Fruit fly (Drosophila melanogaster) whole organism, embryonic: ENCODE data around the gene CG44088.
A peak's percentile ranks its signal among the peaks of the same experiment; 100 is the strongest.

ENCODE experiments used
- ATbp ChIP-seq: fragments of 200-800 bp; sonication (Bioruptor generic); optimal IDR thresholded peaks from 2 replicates; lab custom pipeline; 2017; ENCODE audit warnings: missing biosample characterization, mild to moderate bottlenecking, missing genetic modification characterization, missing genetic modification reagents
- Blimp-1 ChIP-seq: fragments of 200-800 bp; sonication (Bioruptor generic); optimal IDR thresholded peaks from 3 replicates; lab custom pipeline; 2018; ENCODE audit warnings: missing biosample characterization, missing genetic modification characterization, mild to moderate bottlenecking, moderate library complexity, missing genetic modification reagents
- CG11398 ChIP-seq: fragments of 200-800 bp; sonication (Bioruptor generic); optimal IDR thresholded peaks from 2 replicates; lab custom pipeline; 2016; ENCODE audit warnings: missing biosample characterization, missing genetic modification characterization
- CG13424 ChIP-seq: fragments of 200-800 bp; sonication (Bioruptor generic); optimal IDR thresholded peaks from 2 replicates; lab custom pipeline; 2019; ENCODE audit warnings: missing biosample characterization, mild to moderate bottlenecking, missing genetic modification characterization, moderate library complexity
- CG14710 ChIP-seq: fragments of 200-800 bp; sonication (Bioruptor generic); optimal IDR thresholded peaks from 3 replicates; lab custom pipeline; 2019; ENCODE audit warnings: missing biosample characterization, mild to moderate bottlenecking, missing genetic modification characterization, moderate library complexity
- CG15073 ChIP-seq: fragments of 200-800 bp; sonication (Bioruptor generic); optimal IDR thresholded peaks from 2 replicates; lab custom pipeline; 2016; ENCODE audit warnings: missing biosample characterization, missing genetic modification characterization
- CG1603 ChIP-seq: fragments of 200-800 bp; sonication (Bioruptor generic); optimal IDR thresholded peaks from 2 replicates; lab custom pipeline; 2019; ENCODE audit warnings: missing biosample characterization, mild to moderate bottlenecking, missing genetic modification characterization, moderate library complexity
- CG16813 ChIP-seq: fragments of 200-800 bp; sonication (Bioruptor generic); IDR thresholded peaks from 3 replicates; pipeline ENCODE4 v1.3.6; 2022; ENCODE audit warnings: missing biosample characterization, missing genetic modification characterization; ENCODE audit not compliant: partially characterized antibody
- CG17359 ChIP-seq: fragments of 200-800 bp; sonication (Bioruptor generic); optimal IDR thresholded peaks from 3 replicates; lab custom pipeline; 2018; ENCODE audit warnings: missing biosample characterization, mild to moderate bottlenecking, missing genetic modification characterization, moderate library complexity
- CG17568 ChIP-seq: fragments of 200-800 bp; sonication (Bioruptor generic); optimal IDR thresholded peaks from 2 replicates; lab custom pipeline; 2018; ENCODE audit warnings: missing biosample characterization, mild to moderate bottlenecking, missing genetic modification characterization, moderate library complexity
- CG17829 ChIP-seq: fragments of 200-800 bp; optimal IDR thresholded peaks from 2 replicates; lab custom pipeline; 2019; ENCODE audit warnings: missing biosample characterization, mild to moderate bottlenecking, missing genetic modification characterization, moderate library complexity
- CG18262 ChIP-seq: fragments of 200-800 bp; optimal IDR thresholded peaks from 3 replicates; lab custom pipeline; 2019; ENCODE audit warnings: missing biosample characterization, mild to moderate bottlenecking, missing genetic modification characterization, moderate library complexity
- CG32532 ChIP-seq: fragments of 200-800 bp; sonication (Bioruptor generic); IDR thresholded peaks from 2 replicates; pipeline ENCODE4 v1.3.6; 2022; ENCODE audit warnings: missing biosample characterization, missing genetic modification characterization
- CG7372 ChIP-seq: fragments of 200-800 bp; sonication (Bioruptor generic); IDR thresholded peaks from 2 replicates; pipeline ENCODE4 v1.3.6; 2022; ENCODE audit warnings: missing biosample characterization, missing genetic modification characterization
- CG8388 ChIP-seq: fragments of 200-800 bp; sonication (Bioruptor generic); optimal IDR thresholded peaks from 2 replicates; lab custom pipeline; 2019; ENCODE audit warnings: missing biosample characterization, mild to moderate bottlenecking, missing genetic modification characterization, moderate library complexity
- CG8765 ChIP-seq: fragments of 200-800 bp; sonication (Bioruptor generic); IDR thresholded peaks from 2 replicates; pipeline ENCODE4 v1.3.6; 2022; ENCODE audit warnings: missing biosample characterization, missing genetic modification characterization
- D19A ChIP-seq: fragments of 200-800 bp; optimal IDR thresholded peaks from 3 replicates; lab custom pipeline; 2019; ENCODE audit warnings: missing biosample characterization, mild to moderate bottlenecking, missing genetic modification characterization, moderate library complexity
- D19B ChIP-seq: fragments of 200-800 bp; sonication (Bioruptor generic); optimal IDR thresholded peaks from 2 replicates; lab custom pipeline; 2017; ENCODE audit warnings: missing biosample characterization, mild to moderate bottlenecking, missing genetic modification characterization
- Dll ChIP-seq: fragments of 200-800 bp; sonication (Bioruptor generic); IDR thresholded peaks from 4 replicates; pipeline ENCODE4 v1.3.6; 2022; ENCODE audit warnings: missing biosample characterization, missing genetic modification characterization; ENCODE audit not compliant: partially characterized antibody
- Ets65A ChIP-seq: fragments of 200-800 bp; sonication (Bioruptor generic); peaks from one replicate; lab custom pipeline; 2016; ENCODE audit warnings: missing biosample characterization, missing genetic modification characterization
- HLH4C ChIP-seq: fragments of 200-800 bp; sonication (Bioruptor generic); IDR thresholded peaks from 3 replicates; pipeline ENCODE4 v1.3.6; 2022; ENCODE audit warnings: missing biosample characterization, missing genetic modification characterization; ENCODE audit not compliant: partially characterized antibody
- Hr78 ChIP-seq, 2 experiments: fragments of 200-800 bp in 1 of 2; fragments of >200 bp in 1 of 2; sonication (Bioruptor generic) in 1 of 2; optimal IDR thresholded peaks; 2 replicates each; lab custom pipeline; 2017 to 2019; ENCODE audit warnings: missing biosample characterization in 2 of 2, missing genetic modification characterization in 2 of 2, mild to moderate bottlenecking in 1 of 2, moderate library complexity in 1 of 2
- Med ChIP-seq: fragments of 200-800 bp; sonication (Bioruptor generic); peaks from one replicate; lab custom pipeline; 2016; ENCODE audit warnings: missing biosample characterization, missing genetic modification characterization, mild to moderate bottlenecking, inconsistent platforms, moderate library complexity
- Xrp1 ChIP-seq: fragments of 200-800 bp; sonication (Bioruptor generic); IDR thresholded peaks from 2 replicates; pipeline ENCODE4 v1.3.6; 2022; ENCODE audit warnings: missing biosample characterization, missing genetic modification characterization
- crc ChIP-seq: fragments of 200-800 bp; sonication (Bioruptor generic); optimal IDR thresholded peaks from 2 replicates; lab custom pipeline; 2016; ENCODE audit warnings: missing biosample characterization, missing genetic modification characterization
- dati ChIP-seq: fragments of 200-800 bp; sonication (Bioruptor generic); IDR thresholded peaks from 2 replicates; pipeline ENCODE4 v1.3.6; 2022; ENCODE audit warnings: missing biosample characterization, missing genetic modification characterization
- jigr1 ChIP-seq: fragments of 200-800 bp; sonication (Bioruptor generic); IDR thresholded peaks from 3 replicates; pipeline ENCODE4 v1.3.6; 2022; ENCODE audit warnings: missing biosample characterization, missing genetic modification characterization
- ken ChIP-seq: fragments of 200-800 bp; sonication (Bioruptor generic); IDR thresholded peaks from 3 replicates; pipeline ENCODE4 v1.3.6; 2022; ENCODE audit warnings: missing biosample characterization, missing genetic modification characterization
- kni ChIP-seq: fragments of 200-800 bp; sonication (Bioruptor generic); optimal IDR thresholded peaks from 3 replicates; lab custom pipeline; 2017; ENCODE audit warnings: mild to moderate bottlenecking, missing biosample characterization, missing genetic modification reagents, missing genetic modification characterization
- phol ChIP-seq: fragments of 200-800 bp; sonication (Bioruptor generic); optimal IDR thresholded peaks from 3 replicates; lab custom pipeline; 2018; ENCODE audit warnings: missing biosample characterization, mild to moderate bottlenecking, missing genetic modification characterization, moderate library complexity
- prd ChIP-seq, 3 experiments: fragments of >200 bp in 2 of 3; fragments of 200-800 bp in 1 of 3; sonication (Bioruptor generic) in 1 of 3; optimal IDR thresholded peaks in 2 of 3; IDR thresholded peaks in 1 of 3; 2 replicates in 2 of 3; 3 replicates in 1 of 3; pipeline versions ENCODE4 v1.3.6 to Lab custom; 2017 to 2022; ENCODE audit warnings: missing biosample characterization in 1 of 3, missing genetic modification characterization in 1 of 3
- row ChIP-seq: fragments of 200-800 bp; sonication (Bioruptor generic); IDR thresholded peaks from 3 replicates; pipeline ENCODE4 v1.3.6; 2022; ENCODE audit warnings: missing biosample characterization, missing genetic modification characterization
- run ChIP-seq: fragments of 200-800 bp; sonication (Bioruptor generic); optimal IDR thresholded peaks from 3 replicates; lab custom pipeline; 2018; ENCODE audit warnings: missing biosample characterization, mild to moderate bottlenecking, missing genetic modification characterization
- stwl ChIP-seq: fragments of 200-800 bp; sonication (Bioruptor generic); optimal IDR thresholded peaks from 3 replicates; lab custom pipeline; 2018; ENCODE audit warnings: missing biosample characterization, mild to moderate bottlenecking, missing genetic modification characterization, moderate library complexity
- vnd ChIP-seq: fragments of 200-800 bp; sonication (Bioruptor generic); IDR thresholded peaks from 3 replicates; pipeline ENCODE4 v1.3.6; 2022; ENCODE audit warnings: missing biosample characterization, missing genetic modification characterization; ENCODE audit not compliant: partially characterized antibody
- vvl ChIP-seq: fragments of 200-800 bp; sonication (Bioruptor generic); IDR thresholded peaks from 2 replicates; pipeline ENCODE4 v1.3.6; 2022; ENCODE audit warnings: missing biosample characterization, missing genetic modification characterization

CG44088 gene

dm6 chr3R:4731006-4731405 is 43.8 kb downstream of the CG44088 start (continued):
- TF ChIP-seq D19A (tag; lab: Kevin White, UChicago), result peak; percentile 28
- no peak for TF ChIP-seq CG7372 (GFP tag; lab: Robert Waterston, UW)
- TF ChIP-seq Ets65A (GFP tag; lab: Kevin White, UChicago), result peak; percentile 1
- peak; percentile 44 for TF ChIP-seq ATbp (GFP tag; lab: Kevin White, UChicago)
- peak; percentile 67 for TF ChIP-seq kni (GFP tag; lab: Kevin White, UChicago)
- no peak for TF ChIP-seq prd (optimal IDR thresholded peaks at IDR 0.05; lab: Kevin White, UChicago)
- TF ChIP-seq prd (GFP tag; IDR thresholded peaks at IDR 0.05; lab: Robert Waterston, UW), result peak; percentile 10; the same call in 1 of the 3 replicates
- peak; percentile 43 for TF ChIP-seq CG18262 (tag; lab: Kevin White, UChicago)
- TF ChIP-seq crc (GFP tag; lab: Kevin White, UChicago), result no peak
- peak in 1 of 2 experiments; percentile 76 for TF ChIP-seq Hr78 (GFP tag; optimal IDR thresholded peaks at IDR 0.05; lab: Kevin White, UChicago)
- peak; percentile 30 for TF ChIP-seq CG8388
- peak; percentile 22 for TF ChIP-seq CG1603 (tag; lab: Kevin White, UChicago)
- peak; percentile 16 for TF ChIP-seq CG17829 (tag; lab: Kevin White, UChicago)
- 0 out of 3 replicates have a peak, but pooled peaks have one; percentile 8 for TF ChIP-seq ken (GFP tag; lab: Robert Waterston, UW)
- TF ChIP-seq row (GFP tag; lab: Robert Waterston, UW), result peak; percentile 32; the same call in 2 of the 3 replicates
- no peak for TF ChIP-seq CG8765
- peak; percentile 37; the same call in 1 of the 2 replicates for TF ChIP-seq Xrp1
- TF ChIP-seq CG13424 (tag; lab: Kevin White, UChicago), result peak; percentile 2
- TF ChIP-seq vvl (GFP tag; lab: Robert Waterston, UW), result peak; percentile 35
- TF ChIP-seq Blimp-1 (GFP tag; lab: Kevin White, UChicago), result peak; percentile 50
- TF ChIP-seq Med (GFP tag; lab: Kevin White, UChicago), result peak; percentile 40
- TF ChIP-seq CG17359 (tag; lab: Kevin White, UChicago), result peak; percentile 41
- TF ChIP-seq phol (tag; lab: Kevin White, UChicago), result peak; percentile 13
- TF ChIP-seq, all 482 proteins: peak for 30

DNA sequence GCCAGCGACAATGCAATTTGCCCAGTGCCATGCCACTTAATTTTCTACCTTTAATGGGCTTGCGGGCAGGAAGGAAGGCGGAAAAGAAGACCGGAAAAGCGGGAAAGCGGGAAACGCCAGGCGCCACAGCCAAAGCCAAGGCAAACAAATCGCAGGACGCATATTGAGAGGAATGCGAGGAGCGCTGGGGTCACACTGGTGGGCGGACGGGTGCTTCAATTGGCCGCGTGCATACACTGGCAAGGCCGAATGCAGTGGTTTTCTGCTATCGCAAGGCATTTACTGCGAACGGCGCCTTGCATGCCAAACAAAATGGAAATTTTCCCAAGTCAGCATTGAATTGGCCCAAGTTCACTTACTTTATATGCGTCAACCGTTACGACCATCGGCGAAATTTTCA is 46.4 kb downstream of the CG44088 start:
- 0 out of 2 replicates have a peak, but pooled peaks have one; percentile 30 for TF ChIP-seq vvl (GFP tag; lab: Robert Waterston, UW)
- 0 out of 3 replicates have a peak, but pooled peaks have one; percentile 23 for TF ChIP-seq jigr1
- peak; percentile 90 for TF ChIP-seq CG14710 (tag; lab: Kevin White, UChicago)
- TF ChIP-seq stwl, result peak; percentile 95
- no peak for TF ChIP-seq CG15073
- no peak for TF ChIP-seq run (tag; lab: Kevin White, UChicago)
- TF ChIP-seq CG32532 (GFP tag; lab: Robert Waterston, UW), result no peak
- no peak for TF ChIP-seq D19B (GFP tag; lab: Kevin White, UChicago)
- TF ChIP-seq CG17568 (GFP tag; lab: Kevin White, UChicago), result no peak
- TF ChIP-seq dati (GFP tag; lab: Robert Waterston, UW), result no peak
- TF ChIP-seq Dll, result 0 out of 4 replicates have a peak, but pooled peaks have one; percentile 13
- TF ChIP-seq CG11398, result no peak
- TF ChIP-seq vnd (GFP tag; lab: Robert Waterston, UW), result 0 out of 3 replicates have a peak, but pooled peaks have one; percentile 28
- TF ChIP-seq CG16813 (GFP tag; lab: Robert Waterston, UW), result peak; percentile 49; the same call in 2 of the 3 replicates
- TF ChIP-seq HLH4C (GFP tag; lab: Robert Waterston, UW), result 0 out of 3 replicates have a peak, but pooled peaks have one; percentile 26
- TF ChIP-seq, all 482 proteins: peak for 8
